Worm (Caenorhabditis elegans): ENCODE results near the gene twk-16.

DNA sequence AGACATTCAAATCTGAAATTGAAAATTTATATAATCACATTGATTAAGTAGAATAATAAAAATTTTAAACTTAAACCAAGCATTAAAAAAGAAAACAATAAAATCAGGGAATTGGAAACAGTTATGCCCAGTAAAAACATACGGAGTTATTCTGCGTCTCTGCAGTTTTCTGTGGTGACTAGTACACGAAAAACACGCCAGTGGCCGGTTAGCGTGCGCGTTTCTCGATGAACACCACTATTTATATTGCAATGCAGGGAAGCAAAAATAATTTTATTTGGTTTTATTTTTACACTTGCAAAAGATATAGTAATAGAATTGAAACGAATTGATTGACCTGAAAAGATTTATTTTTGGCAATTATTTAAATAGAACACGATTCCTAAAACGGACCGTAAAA lies 18.9 kb downstream of the twk-16 start, which contains the start of gene sec-3:
- TF ChIP-seq him-1 (tag; optimal IDR thresholded peaks at IDR 0.05) = peak; percentile 80
- TF ChIP-seq dao-5 (tag; optimal IDR thresholded peaks at IDR 0.05) = no peak

Data from whole organism, L4/young adult.